Worm (Caenorhabditis elegans): ENCODE results near the gene Y39A1C.1.
"Not testable (repeated sequence)": the region's sequence is repeated elsewhere in the genome, so short reads cannot be mapped to it uniquely, and the experiment has no call there.

DNA sequence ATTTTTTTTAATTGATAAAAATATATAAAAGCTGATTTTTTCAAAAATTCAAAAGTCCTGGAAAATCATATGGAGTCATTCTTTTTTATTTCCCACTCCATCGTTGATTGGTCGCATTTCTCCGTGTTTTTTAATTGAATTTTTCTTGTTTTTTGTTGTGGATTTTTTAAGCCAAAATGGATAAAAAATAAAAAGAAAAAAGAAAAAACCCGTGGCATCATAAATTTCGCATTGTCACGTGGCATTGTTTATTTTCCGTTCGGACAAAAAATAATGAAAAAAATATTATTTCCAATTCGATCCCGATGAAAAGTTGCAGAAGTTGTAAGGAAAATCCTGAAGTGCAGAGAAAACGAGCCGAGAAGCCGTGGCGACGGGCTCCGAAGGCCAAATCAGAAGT, 49.6 kb upstream of the Y39A1C.1 start, which contains the start of gene klp-7:
- TF ChIP-seq hlh-15 (tag; optimal IDR thresholded peaks at IDR 0.05); pax-1 (tag; optimal IDR thresholded peaks at IDR 0.05); pqm-1 (tag; optimal IDR thresholded peaks at IDR 0.05); ets-4 (tag; optimal IDR thresholded peaks at IDR 0.05); elt-2 (tag; optimal IDR thresholded peaks at IDR 0.05); hlh-6 (tag; optimal IDR thresholded peaks at IDR 0.05); ama-1 (optimal IDR thresholded peaks at IDR 0.05); nfya-1 (tag; optimal IDR thresholded peaks at IDR 0.05): not testable (repeated sequence)

Data from whole organism, late embryonic.